Fruit fly (Drosophila melanogaster): ENCODE data around the gene CG17261.
A peak's percentile ranks its signal among the peaks of the same experiment; 100 is the strongest.

The CG17261 gene

dm6 chr2L:2999113-2999512 lies 43.2 kb upstream of the CG17261 start, which contains the start of gene Ccdc85 (continued):
- no peak for TF ChIP-seq CG14050 (GFP tag; IDR thresholded peaks at IDR 0.05)

DNA sequence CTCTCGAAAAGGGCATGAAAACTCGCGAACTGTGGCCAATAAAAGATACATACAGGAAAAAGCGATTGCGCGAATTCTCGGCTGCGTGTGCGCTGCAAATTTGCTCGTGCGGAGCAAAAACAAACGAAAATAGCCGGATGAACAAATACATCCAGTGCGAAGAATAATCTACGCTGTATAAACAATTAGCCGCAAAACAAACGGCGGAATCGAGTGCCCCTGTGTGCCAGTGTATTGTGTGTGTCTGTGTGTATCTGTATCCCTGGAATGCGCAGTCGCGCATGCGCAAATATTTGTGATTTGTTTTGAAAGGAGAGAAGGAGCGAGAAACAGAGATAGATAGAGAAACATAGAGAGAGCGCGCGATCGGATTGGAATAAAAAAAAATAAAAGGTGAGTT lies 42.7 kb upstream of the CG17261 start:
- TF ChIP-seq CG7556 (GFP tag; optimal IDR thresholded peaks at IDR 0.05) (no peak), CG10366 (GFP tag; IDR thresholded peaks at IDR 0.05) (no peak), Awh (GFP tag; IDR thresholded peaks at IDR 0.05) (no peak), sens (GFP tag) (peak; percentile 15), Elba2 (GFP tag; optimal IDR thresholded peaks at IDR 0.05) (no peak), Hr51 (GFP tag; optimal IDR thresholded peaks at IDR 0.05) (no peak), zen (tag; optimal IDR thresholded peaks at IDR 0.05) (peak; percentile 41), CG8944 (GFP tag; optimal IDR thresholded peaks at IDR 0.05) (no peak), ewg (GFP tag; optimal IDR thresholded peaks at IDR 0.05) (peak; percentile 49), zfh1 (GFP tag; IDR thresholded peaks at IDR 0.05) (peak; percentile 30; the same call in 1 of the 3 replicates), gsb-n (tag; optimal IDR thresholded peaks at IDR 0.05) (no peak), gt (GFP tag; IDR thresholded peaks at IDR 0.05) (no peak), HLH4C (GFP tag; IDR thresholded peaks at IDR 0.05; ENCODE audit: partially characterized antibody) (no peak), CG11504 (tag; optimal IDR thresholded peaks at IDR 0.05) (no peak), CG8089 (GFP tag; optimal IDR thresholded peaks at IDR 0.05) (no peak), ttk (GFP tag; IDR thresholded peaks at IDR 0.05) (no peak), CG3995 (GFP tag; optimal IDR thresholded peaks at IDR 0.05) (no peak), CG3281 (GFP tag; optimal IDR thresholded peaks at IDR 0.05) (no peak), CG15479 (GFP tag; optimal IDR thresholded peaks at IDR 0.05) (peak; percentile 88), Med (GFP tag) (peak; percentile 3), mirr (GFP tag; optimal IDR thresholded peaks at IDR 0.05) (no peak), zf30C (GFP tag; optimal IDR thresholded peaks at IDR 0.05) (peak; percentile 61), CG10565 (GFP tag; optimal IDR thresholded peaks at IDR 0.05) (no peak), cg (GFP tag; optimal IDR thresholded peaks at IDR 0.05) (peak; percentile 23), fd102C (GFP tag; optimal IDR thresholded peaks at IDR 0.05) (peak; percentile 72), cad (GFP tag; optimal IDR thresholded peaks at IDR 0.05) (peak; percentile 3), CG1647 (GFP tag; optimal IDR thresholded peaks at IDR 0.05) (no peak), YL-1 (GFP tag; optimal IDR thresholded peaks at IDR 0.05) (peak; percentile 3), HLH3B (GFP tag; IDR thresholded peaks at IDR 0.05) (no peak), Hr39 (optimal IDR thresholded peaks at IDR 0.05) (no peak), Nf-YA (GFP tag; IDR thresholded peaks at IDR 0.05) (no peak), CG6791 (GFP tag; IDR thresholded peaks at IDR 0.05; ENCODE audit: partially characterized antibody) (peak; percentile 5; the same call in 1 of the 3 replicates), CG2712 (tag; optimal IDR thresholded peaks at IDR 0.05) (no peak), sd (tag; optimal IDR thresholded peaks at IDR 0.05) (peak; percentile 53), Hand (GFP tag; optimal IDR thresholded peaks at IDR 0.05) (no peak), Dip3 (GFP tag; optimal IDR thresholded peaks at IDR 0.05) (no peak), PHDP (tag; optimal IDR thresholded peaks at IDR 0.05) (no peak), kni (GFP tag; optimal IDR thresholded peaks at IDR 0.05) (no peak), Ets65A (GFP tag) (peak; percentile 9), CG15696 (tag; optimal IDR thresholded peaks at IDR 0.05) (peak; percentile 4), D (optimal IDR thresholded peaks at IDR 0.05) (peak; percentile 41), D (GFP tag; optimal IDR thresholded peaks at IDR 0.05) (no peak), CG9437 (GFP tag; optimal IDR thresholded peaks at IDR 0.05) (no peak), CG4424 (GFP tag; optimal IDR thresholded peaks at IDR 0.05) (no peak), CG6254 (GFP tag; optimal IDR thresholded peaks at IDR 0.05) (peak; percentile 92), tll (GFP tag; optimal IDR thresholded peaks at IDR 0.05) (peak in 1 of 2 experiments; percentile 50), D19A (tag; optimal IDR thresholded peaks at IDR 0.05) (no peak), CG7987 (GFP tag; optimal IDR thresholded peaks at IDR 0.05) (no peak), wdn (GFP tag; IDR thresholded peaks at IDR 0.05) (no peak)
